In genomic region chrIII:1947851-1948250, ce11 we compare ENCODE assay signal across 2 worm cellular contexts.
TF ChIP-seq lines count a peak whose summit lies in the region.

No protein-coding gene starts in this region.

TF ChIP-seq in whole organism, L4 larva, 104 proteins besides CTCF, POLR2A, EP300 and RAD21:
- TF ChIP-seq spr-3 (GFP tag; optimal IDR thresholded peaks at IDR 0.05; lab: Kevin White, UChicago) = no peak
- TF ChIP-seq set-16 (GFP tag; IDR thresholded peaks at IDR 0.05; lab: Robert Waterston, UW) = peak; percentile 17; the same call in 1 of the 2 replicates
- TF ChIP-seq nhr-11 (tag; optimal IDR thresholded peaks at IDR 0.05; lab: Kevin White, UChicago) = no peak

TF ChIP-seq in whole organism, young adult, 124 proteins besides CTCF, POLR2A, EP300 and RAD21:
- TF ChIP-seq hmg-1.2 (GFP tag; IDR thresholded peaks at IDR 0.05; lab: Robert Waterston, UW) = no peak
- 0 out of 2 replicates have a peak, but pooled peaks have one; percentile 16 for TF ChIP-seq zfh-2 (GFP tag; conservative IDR thresholded peaks at IDR 0.05; lab: Robert Waterston, UW)
